Worm (Caenorhabditis elegans): Measurements from ENCODE around the gene ttr-23.

The ttr-23 gene

DNA sequence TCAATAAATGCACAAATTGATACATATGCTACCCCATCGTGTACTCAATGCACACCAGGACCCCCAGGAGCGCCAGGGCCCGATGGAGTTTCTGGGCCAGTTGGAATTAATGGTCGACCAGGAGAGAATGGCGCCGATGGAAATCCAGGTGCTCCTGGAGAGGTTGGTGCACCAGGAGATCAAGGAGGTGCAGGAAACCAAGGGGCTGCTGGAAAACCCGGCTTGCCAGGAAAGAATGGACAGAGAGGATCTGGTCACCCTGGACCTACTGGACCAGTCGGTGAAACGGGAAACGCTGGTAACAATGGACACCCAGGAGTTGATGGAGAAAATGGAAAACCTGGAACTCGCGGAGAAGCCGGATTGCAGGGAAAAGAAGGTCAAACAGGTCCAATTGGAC is 28.0 kb downstream of the ttr-23 start:
- no peak for TF ChIP-seq ceh-16 (tag; optimal IDR thresholded peaks at IDR 0.05)
- no peak for TF ChIP-seq egl-27 (tag; optimal IDR thresholded peaks at IDR 0.05)
- no peak for TF ChIP-seq alr-1 (tag; optimal IDR thresholded peaks at IDR 0.05)
- no peak for TF ChIP-seq zag-1 (tag; optimal IDR thresholded peaks at IDR 0.05)
- no peak for TF ChIP-seq aly-2 (tag; optimal IDR thresholded peaks at IDR 0.05)
- TF ChIP-seq Y55F3AM.14 (GFP tag; optimal IDR thresholded peaks at IDR 0.05) = no peak
- no peak for TF ChIP-seq F13H6.1 (tag; optimal IDR thresholded peaks at IDR 0.05)
- no peak for TF ChIP-seq lin-13 (GFP tag; optimal IDR thresholded peaks at IDR 0.05)
- TF ChIP-seq mab-5 (tag; optimal IDR thresholded peaks at IDR 0.05) = no peak
- TF ChIP-seq nhr-77 (tag; optimal IDR thresholded peaks at IDR 0.05) = no peak
- TF ChIP-seq sma-3 (GFP tag; optimal IDR thresholded peaks at IDR 0.05) = no peak
- TF ChIP-seq sem-4 (tag; optimal IDR thresholded peaks at IDR 0.05) = no peak
- TF ChIP-seq fos-1 (tag; optimal IDR thresholded peaks at IDR 0.05) = no peak
- no peak for TF ChIP-seq skn-1 (tag; optimal IDR thresholded peaks at IDR 0.05)
- TF ChIP-seq mbf-1 (tag; optimal IDR thresholded peaks at IDR 0.05) = no peak
- no peak for TF ChIP-seq elt-1 (tag; optimal IDR thresholded peaks at IDR 0.05)
- TF ChIP-seq nhr-23 (tag; optimal IDR thresholded peaks at IDR 0.05) = no peak

ce11 chrV:10560621-10561020 is 29.0 kb downstream of the ttr-23 start, which contains the start of gene col-152:
col-152 (plus strand) TSS chrV:10560921.
- TF ChIP-seq nhr-237 (tag; optimal IDR thresholded peaks at IDR 0.05) (no peak), ztf-1 (GFP tag; conservative IDR thresholded peaks at IDR 0.05) (no peak), mbf-1 (tag; optimal IDR thresholded peaks at IDR 0.05) (no peak)

DNA sequence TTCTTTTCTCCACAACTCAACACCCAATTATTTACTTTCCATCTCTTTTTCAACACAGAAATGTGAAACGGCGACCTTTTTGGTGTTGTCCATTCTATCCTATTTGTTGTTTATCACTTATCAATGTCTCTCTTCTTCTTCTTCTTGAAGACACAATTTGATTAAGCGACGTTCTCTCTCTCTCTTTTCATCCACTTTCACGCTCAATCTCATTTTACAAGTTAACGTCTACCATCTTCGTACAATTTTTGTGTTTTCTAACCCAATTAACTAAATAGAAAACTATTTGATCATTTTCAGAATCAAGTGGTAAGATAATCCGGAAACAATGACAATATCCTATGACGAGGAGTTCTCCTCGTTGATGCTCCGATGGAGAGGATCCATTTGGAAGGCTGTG is 32.0 kb downstream of the ttr-23 start, which contains the start of gene best-14:
Gene best-14 (plus strand): TSS at position 301 of the 400 bp plus-strand sequence.
- TF ChIP-seq nhr-12 (tag; optimal IDR thresholded peaks at IDR 0.05) = no peak
- TF ChIP-seq nhr-25 (tag; optimal IDR thresholded peaks at IDR 0.05) = no peak
- TF ChIP-seq blmp-1 (tag; optimal IDR thresholded peaks at IDR 0.05; ENCODE audit: insufficient read depth) = no peak
- no peak for TF ChIP-seq ama-1 (optimal IDR thresholded peaks at IDR 0.05)
- TF ChIP-seq fos-1 (tag; optimal IDR thresholded peaks at IDR 0.05) = no peak
- no peak for TF ChIP-seq lin-13 (GFP tag; optimal IDR thresholded peaks at IDR 0.05)
- no peak for TF ChIP-seq gmeb-1 (tag; optimal IDR thresholded peaks at IDR 0.05)
- no peak for TF ChIP-seq unc-62 (GFP tag; optimal IDR thresholded peaks at IDR 0.05)
- no peak for TF ChIP-seq ztf-11 (tag; optimal IDR thresholded peaks at IDR 0.05)
- TF ChIP-seq lin-11 (tag; optimal IDR thresholded peaks at IDR 0.05) = no peak
- TF ChIP-seq nhr-21 (tag; optimal IDR thresholded peaks at IDR 0.05) = no peak
- no peak for TF ChIP-seq snpc-4 (tag; optimal IDR thresholded peaks at IDR 0.05)
- no peak for TF ChIP-seq ztf-4 (tag; optimal IDR thresholded peaks at IDR 0.05)
- TF ChIP-seq nhr-129 (tag; optimal IDR thresholded peaks at IDR 0.05) = no peak
- TF ChIP-seq ceh-16 (tag; optimal IDR thresholded peaks at IDR 0.05) = no peak
- TF ChIP-seq alr-1 (tag; optimal IDR thresholded peaks at IDR 0.05) = no peak
- no peak for TF ChIP-seq aly-2 (tag; optimal IDR thresholded peaks at IDR 0.05)
- no peak for TF ChIP-seq crh-2 (tag; optimal IDR thresholded peaks at IDR 0.05)
- no peak for TF ChIP-seq lin-39 (tag; optimal IDR thresholded peaks at IDR 0.05)

ce11 chrV:10557094-10557493 is 32.6 kb downstream of the ttr-23 start:
- TF ChIP-seq fos-1 (tag; optimal IDR thresholded peaks at IDR 0.05) (peak; percentile 7), ztf-1 (GFP tag; conservative IDR thresholded peaks at IDR 0.05) (no peak), crh-2 (tag; optimal IDR thresholded peaks at IDR 0.05) (peak; percentile 1), sma-3 (GFP tag; optimal IDR thresholded peaks at IDR 0.05) (peak; percentile 63), lsy-2 (tag; optimal IDR thresholded peaks at IDR 0.05) (no peak), blmp-1 (tag; optimal IDR thresholded peaks at IDR 0.05; ENCODE audit: insufficient read depth) (peak; percentile 3), nhr-21 (tag; optimal IDR thresholded peaks at IDR 0.05) (peak; percentile 24), ZK546.5 (tag; optimal IDR thresholded peaks at IDR 0.05) (no peak), sma-9 (GFP tag; optimal IDR thresholded peaks at IDR 0.05) (peak; percentile 43), sma-9 (tag; optimal IDR thresholded peaks at IDR 0.05) (no peak)

- peak; percentile 54 for TF ChIP-seq sma-3 (GFP tag; optimal IDR thresholded peaks at IDR 0.05)
- TF ChIP-seq crh-2 (tag; optimal IDR thresholded peaks at IDR 0.05) = no peak
- TF ChIP-seq R02D3.7 (tag; optimal IDR thresholded peaks at IDR 0.05) = no peak
- TF ChIP-seq nhr-12 (tag; optimal IDR thresholded peaks at IDR 0.05) = no peak
Measured at ce11 chrV:10556362-10556761, 33.3 kb downstream of the ttr-23 start.

Data from whole organism, L2 larva.